Worm (Caenorhabditis elegans) whole organism, early embryonic: ENCODE measurements around the gene nhr-149.

Experiments used
- ama-1 ChIP-seq: fragments of 150-350 bp; optimal IDR thresholded peaks from 2 replicates; lab custom pipeline; 2014
- hmg-4 ChIP-seq: fragments of 200-800 bp; sonication (Bioruptor generic); optimal IDR thresholded peaks from 2 replicates; lab custom pipeline; 2018; ENCODE audit warnings: mild to moderate bottlenecking, missing genetic modification characterization, missing compliant biosample characterization
- pes-1 ChIP-seq: fragments of 200-800 bp; sonication (Bioruptor generic); IDR thresholded peaks from 2 replicates; pipeline ENCODE4 v1.3.6; 2022; ENCODE audit warnings: missing genetic modification reagents, missing genetic modification characterization, missing compliant biosample characterization
- tbx-37 ChIP-seq: fragments of 200-800 bp; sonication (Bioruptor generic); conservative IDR thresholded peaks from 2 replicates; pipeline ENCODE4 v1.3.6; 2022; ENCODE audit warnings: missing genetic modification reagents, missing genetic modification characterization, missing compliant biosample characterization

ce11 chrV:7341942-7342341 lies 7.5 kb downstream of the nhr-149 start, which contains the start of the genes nhr-263 and nhr-148:
- no peak for TF ChIP-seq hmg-4 (GFP tag; lab: Kevin White, UChicago)
- no peak for TF ChIP-seq tbx-37 (GFP tag; lab: Robert Waterston, UW)
- no peak for TF ChIP-seq ama-1 (lab: Kevin White, UChicago)
- TF ChIP-seq pes-1 (GFP tag; lab: Robert Waterston, UW) = no peak
